Worm (Caenorhabditis elegans): ENCODE data around the gene F15B10.3.

Gene F15B10.3

DNA sequence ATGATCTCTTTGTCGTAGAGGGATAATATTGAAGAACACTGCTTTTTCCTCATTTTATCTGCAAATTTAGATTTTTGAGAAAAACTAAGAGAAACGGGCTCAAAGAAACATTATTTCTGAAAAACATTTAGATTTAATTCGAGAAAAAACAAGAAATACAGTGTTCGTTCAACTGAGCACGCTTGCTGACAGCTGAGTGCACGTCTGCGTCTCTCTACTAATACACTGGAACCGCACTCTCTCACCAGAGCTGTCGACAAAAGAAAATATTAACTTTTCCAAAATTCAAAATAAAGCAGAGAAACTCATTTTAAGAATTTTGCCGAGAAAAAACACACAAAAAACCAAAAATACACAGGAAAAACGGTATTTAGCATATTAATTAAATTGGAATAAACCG, 10.8 kb downstream of the F15B10.3 start, which contains the start of gene drh-1:
Gene drh-1, minus strand, starts transcription at position 58 of the 400 bp plus-strand sequence.
- TF ChIP-seq ref-1 (GFP tag; conservative IDR thresholded peaks at IDR 0.05): no peak
- no peak for TF ChIP-seq flt-1 (GFP tag; IDR thresholded peaks at IDR 0.05)
- no peak for TF ChIP-seq cog-1 (tag; optimal IDR thresholded peaks at IDR 0.05)
- no peak for TF ChIP-seq med-1 (GFP tag; optimal IDR thresholded peaks at IDR 0.05; ENCODE audit: insufficient read depth)
- no peak for TF ChIP-seq ztf-23 (GFP tag; IDR thresholded peaks at IDR 0.05)
- no peak for TF ChIP-seq tab-1 (GFP tag; IDR thresholded peaks at IDR 0.05)
- TF ChIP-seq ztf-29 (GFP tag; IDR thresholded peaks at IDR 0.05): no peak
- TF ChIP-seq klf-2 (GFP tag; conservative IDR thresholded peaks at IDR 0.05): no peak

DNA sequence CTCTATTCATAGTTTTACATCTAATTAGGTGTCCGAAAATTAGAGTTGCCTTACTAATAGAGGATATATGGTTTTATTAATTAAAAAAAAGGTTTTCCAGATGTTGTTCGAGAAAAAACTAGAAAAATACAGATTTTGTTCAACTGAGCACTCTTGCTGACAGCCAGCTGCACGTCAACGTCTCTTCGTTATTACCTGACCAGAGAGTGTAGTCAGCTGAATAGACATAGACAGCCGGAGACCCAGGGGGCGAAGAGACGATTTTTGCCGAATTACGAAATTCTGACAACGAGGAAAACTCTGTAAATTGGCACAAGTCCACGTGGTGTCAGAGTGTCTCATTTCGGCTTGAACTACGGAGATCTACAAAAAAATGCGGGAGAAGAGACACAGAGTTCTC, 16.1 kb downstream of the F15B10.3 start:
- TF ChIP-seq cog-1 (tag; optimal IDR thresholded peaks at IDR 0.05) (no peak), T22C8.4 (GFP tag; IDR thresholded peaks at IDR 0.05) (no peak), med-1 (GFP tag; optimal IDR thresholded peaks at IDR 0.05; ENCODE audit: insufficient read depth) (no peak), ztf-23 (GFP tag; IDR thresholded peaks at IDR 0.05) (no peak), ref-1 (GFP tag; conservative IDR thresholded peaks at IDR 0.05) (no peak), klf-2 (GFP tag; conservative IDR thresholded peaks at IDR 0.05) (no peak), tab-1 (GFP tag; IDR thresholded peaks at IDR 0.05) (no peak), flt-1 (GFP tag; IDR thresholded peaks at IDR 0.05) (no peak), ztf-29 (GFP tag; IDR thresholded peaks at IDR 0.05) (no peak)

DNA sequence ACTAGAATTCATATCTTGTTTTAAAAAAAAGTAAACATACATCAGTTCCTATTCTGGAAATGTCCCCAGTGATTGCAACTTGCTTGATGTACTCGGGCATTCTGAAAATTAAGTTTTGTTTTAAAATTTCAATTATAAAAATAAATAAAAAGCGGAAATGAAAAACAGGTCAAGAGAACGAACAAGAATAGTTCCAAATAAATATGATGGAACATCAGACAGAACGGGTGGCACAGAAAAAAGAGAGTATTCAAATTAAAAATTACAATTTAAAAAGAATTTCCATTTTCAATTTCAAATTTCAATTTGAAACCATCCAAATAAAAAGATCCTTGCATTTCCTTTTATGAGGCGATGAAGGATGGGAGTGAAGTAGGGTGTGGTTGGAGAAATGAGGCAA, 18.8 kb downstream of the F15B10.3 start, which contains the start of gene C01B10.3:
Gene C01B10.3, minus strand, starts transcription at position 101 of the 400 bp plus-strand sequence.
- TF ChIP-seq ztf-23 (GFP tag; IDR thresholded peaks at IDR 0.05) (no peak), tab-1 (GFP tag; IDR thresholded peaks at IDR 0.05) (no peak), T22C8.4 (GFP tag; IDR thresholded peaks at IDR 0.05) (no peak), ref-1 (GFP tag; conservative IDR thresholded peaks at IDR 0.05) (no peak), klf-2 (GFP tag; conservative IDR thresholded peaks at IDR 0.05) (no peak), flt-1 (GFP tag; IDR thresholded peaks at IDR 0.05) (no peak), ztf-29 (GFP tag; IDR thresholded peaks at IDR 0.05) (no peak)

DNA sequence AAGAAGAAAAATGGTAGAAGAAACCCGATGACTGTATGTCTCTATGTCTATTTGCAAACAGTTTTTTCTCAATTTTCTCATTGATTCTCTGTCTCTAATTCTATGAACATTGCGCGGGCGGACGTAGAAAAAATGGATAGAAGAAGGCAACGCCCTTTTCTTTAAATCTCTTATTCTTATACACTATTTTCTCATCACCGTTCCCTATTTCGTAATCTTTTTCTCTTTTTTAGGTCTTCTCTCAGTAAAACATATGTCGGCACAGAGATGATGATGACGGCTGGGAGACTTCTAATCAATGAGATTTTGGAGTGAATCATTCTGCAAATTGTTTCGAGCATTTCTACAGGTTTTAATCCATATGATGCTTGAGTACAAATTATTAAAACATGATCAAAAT, 19.7 kb downstream of the F15B10.3 start:
- TF ChIP-seq cog-1 (tag; optimal IDR thresholded peaks at IDR 0.05): no peak
- TF ChIP-seq ztf-23 (GFP tag; IDR thresholded peaks at IDR 0.05): no peak
- no peak for TF ChIP-seq ref-1 (GFP tag; conservative IDR thresholded peaks at IDR 0.05)
- no peak for TF ChIP-seq tab-1 (GFP tag; IDR thresholded peaks at IDR 0.05)
- no peak for TF ChIP-seq klf-2 (GFP tag; conservative IDR thresholded peaks at IDR 0.05)
- TF ChIP-seq flt-1 (GFP tag; IDR thresholded peaks at IDR 0.05): no peak
- TF ChIP-seq ztf-29 (GFP tag; IDR thresholded peaks at IDR 0.05): no peak
- TF ChIP-seq med-1 (GFP tag; optimal IDR thresholded peaks at IDR 0.05; ENCODE audit: insufficient read depth): no peak
- TF ChIP-seq T22C8.4 (GFP tag; IDR thresholded peaks at IDR 0.05): no peak

DNA sequence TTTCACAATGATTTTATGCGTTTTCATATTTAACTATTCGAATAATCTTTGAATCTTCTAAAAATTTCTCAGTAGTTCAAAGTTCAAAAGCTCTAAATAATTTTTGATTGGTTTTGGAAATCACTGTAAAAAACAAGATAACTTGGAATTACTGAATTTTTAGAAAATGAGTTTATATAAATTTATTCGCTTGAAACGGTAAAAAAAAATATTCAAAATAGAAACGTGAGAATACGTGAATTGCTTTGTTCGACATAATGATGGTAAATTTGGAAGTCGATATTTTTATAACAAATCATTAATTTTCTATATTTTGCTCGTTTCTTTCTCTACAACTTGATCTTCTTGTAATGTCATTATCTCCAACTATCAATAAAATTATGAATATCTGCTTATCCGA, 20.9 kb downstream of the F15B10.3 start, which contains the start of gene C01B10.44:
Gene C01B10.44, plus strand, starts transcription at position 301 of the 400 bp plus-strand sequence.
- no peak for TF ChIP-seq ztf-23 (GFP tag; IDR thresholded peaks at IDR 0.05)

DNA sequence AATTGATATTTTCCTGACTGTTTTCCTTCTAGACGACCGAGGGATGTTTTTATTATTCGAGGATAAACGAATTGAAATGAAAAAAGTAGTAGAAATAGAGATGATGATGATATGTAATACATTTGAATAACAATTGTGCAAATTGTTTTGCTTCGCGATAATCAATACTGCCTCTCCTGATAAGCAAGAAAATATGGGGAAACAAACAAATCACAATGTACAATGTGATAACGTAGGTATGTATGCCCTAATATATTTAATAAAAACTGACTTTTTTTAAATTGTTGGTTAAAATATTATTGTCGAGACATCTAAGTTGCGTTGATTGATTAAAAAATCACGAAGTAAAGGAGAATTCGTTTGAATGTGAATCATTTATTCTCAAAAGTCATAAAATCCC, 25.3 kb downstream of the F15B10.3 start, which contains the start of gene cest-5.2:
Gene cest-5.2, minus strand, starts transcription at position 128 of the 400 bp plus-strand sequence.
- TF ChIP-seq tab-1 (GFP tag; IDR thresholded peaks at IDR 0.05) (no peak), klf-2 (GFP tag; conservative IDR thresholded peaks at IDR 0.05) (no peak)

DNA sequence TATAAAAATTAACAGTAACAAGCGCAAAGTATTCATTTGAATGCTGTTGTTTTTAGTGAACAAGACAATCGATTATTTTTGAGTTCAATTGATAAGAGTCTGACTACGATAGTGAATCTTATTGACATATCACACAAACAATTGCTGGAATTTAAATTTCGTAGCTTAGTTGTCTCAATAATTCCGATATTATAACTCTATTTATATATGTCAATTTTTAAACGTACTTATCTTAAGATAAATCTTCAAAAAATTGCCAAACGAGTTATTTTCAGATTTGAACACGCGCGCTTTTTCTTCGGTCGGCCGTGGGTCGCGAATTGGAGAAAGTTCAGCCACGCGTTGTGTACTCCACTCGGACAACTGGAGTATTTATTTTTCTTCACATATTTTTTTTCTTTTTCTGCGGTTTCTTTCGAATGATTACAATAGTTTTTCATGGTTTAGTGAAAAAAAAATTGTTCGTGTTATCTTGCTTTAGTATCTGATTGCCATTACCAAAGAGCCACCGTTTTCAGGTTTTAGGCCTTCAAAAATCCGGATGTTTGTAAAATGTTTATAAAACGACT, 29.3 kb downstream of the F15B10.3 start, which contains the start of the genes cest-5.1 and C01B10.9:
Gene cest-5.1, minus strand, starts transcription at position 51 of the 569 bp plus-strand sequence.
Gene C01B10.9, plus strand, starts transcription at position 519 of the 569 bp plus-strand sequence.
- TF ChIP-seq T22C8.4 (GFP tag; IDR thresholded peaks at IDR 0.05): 0 out of 2 replicates have a peak, but pooled peaks have one; percentile 27
- TF ChIP-seq cog-1 (tag; optimal IDR thresholded peaks at IDR 0.05): peak; percentile 9
- TF ChIP-seq klf-2 (GFP tag; conservative IDR thresholded peaks at IDR 0.05): no peak

DNA sequence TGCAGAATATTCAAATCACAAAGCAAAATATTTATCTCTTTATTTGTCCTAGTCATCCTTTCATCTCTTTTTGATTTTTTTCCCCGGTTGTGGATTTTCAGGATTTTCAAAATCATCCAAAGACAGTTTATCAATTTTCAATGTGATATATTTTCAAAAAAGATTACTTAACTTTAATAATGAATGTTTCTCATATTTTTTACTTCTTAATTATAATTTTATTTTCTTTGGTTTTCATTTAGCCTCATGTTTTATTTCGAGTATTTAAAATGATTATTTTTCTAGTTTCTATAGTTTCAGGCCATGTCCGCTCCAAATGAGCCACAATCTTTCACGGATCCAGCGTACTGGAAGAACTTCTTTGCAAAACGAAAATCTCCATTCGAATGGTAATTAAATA, 32.3 kb downstream of the F15B10.3 start, which contains the start of gene metl-13:
Gene metl-13, plus strand, starts transcription at position 301 of the 400 bp plus-strand sequence.
- TF ChIP-seq klf-2 (GFP tag; conservative IDR thresholded peaks at IDR 0.05): no peak
- no peak for TF ChIP-seq cog-1 (tag; optimal IDR thresholded peaks at IDR 0.05)

DNA sequence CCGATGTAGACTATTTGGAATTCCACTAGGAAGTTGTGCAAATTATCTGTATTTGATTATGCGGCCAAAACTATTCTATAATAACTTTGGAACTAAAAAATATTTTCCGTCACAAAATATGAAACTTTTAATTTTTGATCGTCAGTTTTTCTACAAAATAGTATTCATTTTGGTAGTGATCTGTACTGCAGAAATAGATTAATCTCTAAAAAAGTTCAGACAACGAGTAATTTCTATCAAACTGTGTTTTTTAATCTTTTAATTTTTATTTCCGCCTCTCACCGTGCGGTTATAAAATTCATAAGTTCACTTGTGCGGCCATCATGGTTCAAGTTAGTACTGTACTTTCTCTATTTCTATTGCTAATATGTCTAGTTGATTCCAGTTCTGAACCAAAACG, 35.8 kb downstream of the F15B10.3 start, which contains the start of gene C01B10.7:
Gene C01B10.7, plus strand, starts transcription at position 301 of the 400 bp plus-strand sequence.
- no peak for TF ChIP-seq ref-1 (GFP tag; conservative IDR thresholded peaks at IDR 0.05)
- no peak for TF ChIP-seq T22C8.4 (GFP tag; IDR thresholded peaks at IDR 0.05)
- TF ChIP-seq cog-1 (tag; optimal IDR thresholded peaks at IDR 0.05): no peak
- no peak for TF ChIP-seq ztf-23 (GFP tag; IDR thresholded peaks at IDR 0.05)
- TF ChIP-seq med-1 (GFP tag; optimal IDR thresholded peaks at IDR 0.05; ENCODE audit: insufficient read depth): no peak
- TF ChIP-seq flt-1 (GFP tag; IDR thresholded peaks at IDR 0.05): no peak
- TF ChIP-seq klf-2 (GFP tag; conservative IDR thresholded peaks at IDR 0.05): no peak

DNA sequence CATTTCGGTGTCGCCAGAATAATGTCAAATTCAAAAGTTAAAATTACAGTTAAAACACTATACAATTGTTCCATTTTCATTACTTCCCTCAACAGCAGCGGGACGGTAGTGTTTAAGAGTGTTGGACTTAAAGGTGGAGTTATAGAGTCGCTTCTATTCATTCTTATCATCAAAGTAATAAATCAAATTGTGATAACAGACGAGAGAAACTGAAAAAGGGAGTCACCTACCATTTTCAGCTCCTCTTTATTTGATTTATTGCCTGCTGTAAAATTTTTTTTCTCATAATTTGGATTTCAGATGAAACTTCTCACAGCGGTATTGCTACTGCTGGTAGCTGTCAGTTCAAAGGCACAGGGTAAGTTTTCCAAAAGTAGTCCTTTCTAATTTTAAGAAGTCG, 37.4 kb downstream of the F15B10.3 start, which contains the start of gene C01B10.6:
Gene C01B10.6, plus strand, starts transcription at position 301 of the 400 bp plus-strand sequence.
- TF ChIP-seq med-1 (GFP tag; optimal IDR thresholded peaks at IDR 0.05; ENCODE audit: insufficient read depth): no peak
- TF ChIP-seq klf-2 (GFP tag; conservative IDR thresholded peaks at IDR 0.05): no peak
- no peak for TF ChIP-seq tab-1 (GFP tag; IDR thresholded peaks at IDR 0.05)
- no peak for TF ChIP-seq ref-1 (GFP tag; conservative IDR thresholded peaks at IDR 0.05)
- TF ChIP-seq cog-1 (tag; optimal IDR thresholded peaks at IDR 0.05): no peak
- TF ChIP-seq flt-1 (GFP tag; IDR thresholded peaks at IDR 0.05): no peak
